Fruit fly (Drosophila melanogaster) whole organism, embryonic: Measurements from ENCODE around the gene mTerf3.

Source experiments
- CG6272 ChIP-seq: fragments of 200-800 bp; sonication (Bioruptor generic); IDR thresholded peaks from 2 replicates; pipeline ENCODE4 v1.3.6; 2022; ENCODE audit warnings: missing biosample characterization, missing genetic modification characterization
- Camta ChIP-seq: fragments of 200-800 bp; sonication (Bioruptor generic); optimal IDR thresholded peaks from 2 replicates; lab custom pipeline; 2016; ENCODE audit warnings: missing biosample characterization, missing genetic modification characterization

- TF ChIP-seq Camta (GFP tag; lab: Kevin White, UChicago) (no peak), CG6272 (GFP tag; lab: Robert Waterston, UW) (no peak)
These were observed 35.8 kb upstream of the mTerf3 start for dm6 chr3L:20556371-20556770.
